Worm (Caenorhabditis elegans) whole organism, L2 larva: ENCODE data around the gene K06H7.7.

ENCODE experiments used
- C34F6.9 ChIP-seq: fragments of 150-350 bp; optimal IDR thresholded peaks from 2 replicates; lab custom pipeline; 2014; ENCODE audit warnings: missing biosample characterization, missing genetic modification characterization
- F13H6.1 ChIP-seq: sonication (generic microtip); optimal IDR thresholded peaks from 2 replicates; lab custom pipeline; 2016; ENCODE audit warnings: missing genetic modification characterization, missing compliant biosample characterization
- R02D3.7 ChIP-seq: fragments of 150-350 bp; optimal IDR thresholded peaks from 2 replicates; lab custom pipeline; 2014; ENCODE audit warnings: missing biosample characterization, missing genetic modification characterization
- Y55F3AM.14 ChIP-seq: fragments of 200-800 bp; sonication (Bioruptor generic); optimal IDR thresholded peaks from 2 replicates; lab custom pipeline; 2018; ENCODE audit warnings: mild to moderate bottlenecking, missing genetic modification characterization, missing compliant biosample characterization
- ZK546.5 ChIP-seq: sonication (generic microtip); optimal IDR thresholded peaks from 2 replicates; lab custom pipeline; 2017; ENCODE audit warnings: missing biosample characterization, missing genetic modification characterization
- alr-1 ChIP-seq: fragments of 150-350 bp; optimal IDR thresholded peaks from 2 replicates; lab custom pipeline; 2014; ENCODE audit warnings: missing biosample characterization, missing genetic modification characterization
- aly-2 ChIP-seq: fragments of 150-350 bp; optimal IDR thresholded peaks from 2 replicates; lab custom pipeline; 2014; ENCODE audit warnings: missing biosample characterization, missing genetic modification characterization
- ama-1 ChIP-seq: fragments of 150-350 bp; optimal IDR thresholded peaks from 2 replicates; lab custom pipeline; 2018; ENCODE audit warnings: inconsistent platforms
- blmp-1 ChIP-seq: sonication (generic microtip); optimal IDR thresholded peaks from 2 replicates; lab custom pipeline; 2017; ENCODE audit warnings: missing genetic modification characterization, mild to moderate bottlenecking, missing compliant biosample characterization, antibody characterized with exemption, moderate library complexity; ENCODE audit not compliant: insufficient read depth
- ceh-16 ChIP-seq: fragments of 150-350 bp; optimal IDR thresholded peaks from 2 replicates; lab custom pipeline; 2014; ENCODE audit warnings: missing biosample characterization, missing genetic modification characterization
- ceh-82 ChIP-seq: fragments of 150-350 bp; optimal IDR thresholded peaks from 2 replicates; lab custom pipeline; 2014; ENCODE audit warnings: missing biosample characterization, missing genetic modification characterization
- crh-2 ChIP-seq: sonication (generic microtip); optimal IDR thresholded peaks from 2 replicates; lab custom pipeline; 2017; ENCODE audit warnings: missing biosample characterization, missing genetic modification characterization
- dmd-4 ChIP-seq: sonication (generic microtip); optimal IDR thresholded peaks from 2 replicates; lab custom pipeline; 2017; ENCODE audit warnings: missing biosample characterization, missing genetic modification characterization
- egl-27 ChIP-seq: sonication (generic microtip); optimal IDR thresholded peaks from 3 replicates; lab custom pipeline; 2017; ENCODE audit warnings: missing biosample characterization, missing genetic modification reagents, missing genetic modification characterization
- elt-1 ChIP-seq: fragments of 150-350 bp; optimal IDR thresholded peaks from 2 replicates; lab custom pipeline; 2014; ENCODE audit warnings: missing biosample characterization, missing genetic modification characterization
- elt-3 ChIP-seq: sonication (generic microtip); optimal IDR thresholded peaks from 2 replicates; lab custom pipeline; 2017; ENCODE audit warnings: missing biosample characterization, missing genetic modification characterization
- fos-1 ChIP-seq: fragments of 150-350 bp; optimal IDR thresholded peaks from 2 replicates; lab custom pipeline; 2014; ENCODE audit warnings: missing biosample characterization, missing genetic modification characterization
- gmeb-1 ChIP-seq: fragments of 150-350 bp; optimal IDR thresholded peaks from 2 replicates; lab custom pipeline; 2014; ENCODE audit warnings: missing biosample characterization, missing genetic modification characterization
- lin-11 ChIP-seq: fragments of 150-350 bp; sonication (generic microtip); optimal IDR thresholded peaks from 2 replicates; lab custom pipeline; 2014; ENCODE audit warnings: missing biosample characterization, missing genetic modification characterization, inconsistent platforms, mixed read lengths
- lin-13 ChIP-seq: fragments of 150-350 bp; optimal IDR thresholded peaks from 2 replicates; lab custom pipeline; 2014; ENCODE audit warnings: missing biosample characterization, missing genetic modification reagents, missing genetic modification characterization
- lin-39 ChIP-seq: fragments of 150-350 bp; optimal IDR thresholded peaks from 2 replicates; lab custom pipeline; 2014; ENCODE audit warnings: missing biosample characterization, missing genetic modification reagents, missing genetic modification characterization
- lsy-2 ChIP-seq, 2 experiments: fragments of 150-350 bp in 1 of 2; sonication (generic microtip) in 1 of 2; optimal IDR thresholded peaks; 2 replicates each; lab custom pipeline; 2014 to 2017; ENCODE audit warnings: missing biosample characterization in 2 of 2, missing genetic modification characterization in 2 of 2
- mab-5 ChIP-seq: fragments of 150-350 bp; optimal IDR thresholded peaks from 2 replicates; lab custom pipeline; 2014; ENCODE audit warnings: missing biosample characterization, missing genetic modification characterization
- mbf-1 ChIP-seq: sonication (generic microtip); optimal IDR thresholded peaks from 2 replicates; lab custom pipeline; 2017; ENCODE audit warnings: missing biosample characterization, missing genetic modification characterization
- mdl-1 ChIP-seq, 2 experiments: fragments of 150-350 bp in 1 of 2; sonication (generic microtip) in 1 of 2; optimal IDR thresholded peaks; 2 replicates each; lab custom pipeline; 2017; ENCODE audit warnings: missing biosample characterization in 2 of 2, missing genetic modification characterization in 2 of 2
- nhr-10 ChIP-seq: sonication (generic microtip); optimal IDR thresholded peaks from 2 replicates; lab custom pipeline; 2017; ENCODE audit warnings: missing biosample characterization, missing genetic modification characterization
- nhr-11 ChIP-seq: fragments of 150-350 bp; optimal IDR thresholded peaks from 2 replicates; lab custom pipeline; 2014; ENCODE audit warnings: missing biosample characterization, missing genetic modification characterization
- nhr-12 ChIP-seq: fragments of 150-350 bp; optimal IDR thresholded peaks from 2 replicates; lab custom pipeline; 2014; ENCODE audit warnings: missing biosample characterization, missing genetic modification characterization
- nhr-129 ChIP-seq: fragments of 150-350 bp; optimal IDR thresholded peaks from 2 replicates; lab custom pipeline; 2014; ENCODE audit warnings: missing biosample characterization, missing genetic modification characterization
- nhr-21 ChIP-seq: fragments of 150-350 bp; optimal IDR thresholded peaks from 2 replicates; lab custom pipeline; 2014; ENCODE audit warnings: missing biosample characterization, missing genetic modification characterization
- nhr-23 ChIP-seq: fragments of 150-350 bp; optimal IDR thresholded peaks from 2 replicates; lab custom pipeline; 2014; ENCODE audit warnings: missing biosample characterization, missing genetic modification reagents, missing genetic modification characterization
- nhr-237 ChIP-seq: fragments of 150-350 bp; optimal IDR thresholded peaks from 2 replicates; lab custom pipeline; 2014; ENCODE audit warnings: missing biosample characterization, missing genetic modification characterization
- nhr-25 ChIP-seq: fragments of 150-350 bp; sonication (generic microtip); optimal IDR thresholded peaks from 3 replicates; lab custom pipeline; 2014; ENCODE audit warnings: missing biosample characterization, missing genetic modification characterization
- nhr-6 ChIP-seq: fragments of 150-350 bp; optimal IDR thresholded peaks from 2 replicates; lab custom pipeline; 2014; ENCODE audit warnings: missing biosample characterization, missing genetic modification characterization
- nhr-77 ChIP-seq: fragments of 150-350 bp; optimal IDR thresholded peaks from 2 replicates; lab custom pipeline; 2014; ENCODE audit warnings: missing biosample characterization, missing genetic modification characterization
- peb-1 ChIP-seq: fragments of 150-350 bp; optimal IDR thresholded peaks from 2 replicates; lab custom pipeline; 2014; ENCODE audit warnings: missing biosample characterization, missing genetic modification characterization
- sem-4 ChIP-seq: fragments of 150-350 bp; optimal IDR thresholded peaks from 2 replicates; lab custom pipeline; 2014; ENCODE audit warnings: missing biosample characterization, missing genetic modification reagents, missing genetic modification characterization
- skn-1 ChIP-seq: sonication (generic microtip); optimal IDR thresholded peaks from 2 replicates; lab custom pipeline; 2017; ENCODE audit warnings: missing biosample characterization, missing genetic modification characterization
- sma-3 ChIP-seq: sonication (generic microtip); optimal IDR thresholded peaks from 2 replicates; lab custom pipeline; 2016; ENCODE audit warnings: missing genetic modification reagents, missing genetic modification characterization, missing compliant biosample characterization
- sma-9 ChIP-seq, 2 experiments: fragments of 150-350 bp in 1 of 2; sonication (generic microtip) in 1 of 2; optimal IDR thresholded peaks; 2 replicates each; lab custom pipeline; 2014 to 2016; ENCODE audit warnings: missing genetic modification characterization in 2 of 2, mild to moderate bottlenecking in 1 of 2, missing biosample characterization in 1 of 2, missing compliant biosample characterization in 1 of 2, missing genetic modification reagents in 1 of 2, moderate library complexity in 1 of 2
- snpc-4 ChIP-seq: fragments of 150-350 bp; optimal IDR thresholded peaks from 2 replicates; lab custom pipeline; 2014; ENCODE audit warnings: missing biosample characterization, missing genetic modification characterization
- unc-39 ChIP-seq: fragments of 150-350 bp; optimal IDR thresholded peaks from 2 replicates; lab custom pipeline; 2014; ENCODE audit warnings: missing biosample characterization, missing genetic modification characterization
- unc-55 ChIP-seq: fragments of 150-350 bp; sonication (generic microtip); optimal IDR thresholded peaks from 3 replicates; lab custom pipeline; 2014; ENCODE audit warnings: missing biosample characterization, missing genetic modification reagents, missing genetic modification characterization
- unc-62 ChIP-seq: fragments of 150-350 bp; optimal IDR thresholded peaks from 2 replicates; lab custom pipeline; 2014; ENCODE audit warnings: missing biosample characterization, missing genetic modification reagents, missing genetic modification characterization
- zag-1 ChIP-seq: fragments of 150-350 bp; optimal IDR thresholded peaks from 2 replicates; lab custom pipeline; 2014; ENCODE audit warnings: missing biosample characterization, missing genetic modification characterization
- ztf-1 ChIP-seq: fragments of 200-800 bp; sonication (Bioruptor generic); conservative IDR thresholded peaks from 2 replicates; pipeline ENCODE4 v1.3.6; 2022; ENCODE audit warnings: missing genetic modification characterization, missing compliant biosample characterization
- ztf-11 ChIP-seq: sonication (generic microtip); optimal IDR thresholded peaks from 2 replicates; lab custom pipeline; 2017; ENCODE audit warnings: missing biosample characterization, missing genetic modification characterization
- ztf-4 ChIP-seq: fragments of 150-350 bp; optimal IDR thresholded peaks from 2 replicates; lab custom pipeline; 2014; ENCODE audit warnings: missing biosample characterization, missing genetic modification characterization

The K06H7.7 gene

DNA sequence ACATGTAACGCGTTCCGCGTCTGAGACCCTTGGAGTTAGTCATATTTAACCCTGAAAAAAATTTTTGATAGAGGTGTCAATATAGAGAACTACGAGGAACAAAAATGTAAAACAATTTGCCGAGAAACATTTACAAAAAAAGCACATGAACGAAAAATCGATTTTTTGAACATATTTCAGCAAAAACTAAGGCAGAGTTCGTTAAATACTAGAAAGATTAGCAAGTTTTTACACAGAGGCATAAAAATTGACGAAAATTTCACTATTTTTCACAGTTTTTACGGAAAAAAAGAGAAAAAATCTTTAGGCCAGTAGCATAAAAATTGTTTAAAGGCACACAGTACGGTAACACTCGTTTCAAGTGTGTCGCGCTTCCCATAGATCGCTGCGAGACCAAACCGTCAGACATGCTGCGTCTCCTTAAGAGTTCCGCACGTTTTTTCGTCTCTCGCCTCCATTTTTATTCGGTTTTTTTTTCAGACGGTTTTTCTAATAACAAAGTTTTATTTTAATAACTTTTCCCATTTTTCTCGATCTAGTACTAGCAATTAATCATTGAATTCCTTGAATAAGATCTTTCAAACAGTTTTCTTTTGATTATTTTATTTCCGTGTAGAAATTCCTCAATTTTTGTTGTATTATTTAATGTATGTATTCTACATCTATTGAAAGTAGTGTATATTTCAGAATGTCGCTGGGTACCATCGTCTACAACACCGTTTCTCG is 45.1 kb upstream of the K06H7.7 start, which contains the start of the genes rpl-21 and C14B9.10:
Gene rpl-21, minus strand, starts transcription at position 51 of the 726 bp plus-strand sequence.
Gene C14B9.10, plus strand, starts transcription at position 676 of the 726 bp plus-strand sequence.
- TF ChIP-seq sma-3 (GFP tag; lab: Kevin White, UChicago) (peak; percentile 76), skn-1 (tag; lab: Kevin White, UChicago) (no peak), aly-2 (tag; lab: Kevin White, UChicago) (no peak), unc-62 (GFP tag; lab: Kevin White, UChicago) (no peak), unc-55 (GFP tag; lab: Kevin White, UChicago) (peak; percentile 98), R02D3.7 (peak; percentile 3), blmp-1 (tag; lab: Kevin White, UChicago) (peak; percentile 32), nhr-23 (tag; lab: Kevin White, UChicago) (no peak), lin-39 (no peak), dmd-4 (tag; lab: Kevin White, UChicago) (no peak), ceh-82 (tag; lab: Kevin White, UChicago) (peak; percentile 49), fos-1 (peak; percentile 61), elt-3 (no peak), nhr-25 (tag; lab: Kevin White, UChicago) (peak; percentile 85), ceh-16 (tag; lab: Kevin White, UChicago) (peak; percentile 19), nhr-12 (tag; lab: Kevin White, UChicago) (no peak), nhr-11 (tag; lab: Kevin White, UChicago) (no peak), mbf-1 (tag; lab: Kevin White, UChicago) (no peak), ama-1 (lab: Kevin White, UChicago) (peak; percentile 45), nhr-129 (tag; lab: Kevin White, UChicago) (peak; percentile 86), ztf-1 (GFP tag; lab: Robert Waterston, UW) (no peak), sma-9 (GFP tag; optimal IDR thresholded peaks at IDR 0.05; lab: Kevin White, UChicago) (peak; percentile 88), sma-9 (tag; optimal IDR thresholded peaks at IDR 0.05; lab: Kevin White, UChicago) (no peak), egl-27 (tag; lab: Kevin White, UChicago) (no peak), gmeb-1 (peak; percentile 82), lin-13 (GFP tag; lab: Kevin White, UChicago) (peak; percentile 80), ztf-4 (peak; percentile 61), nhr-237 (tag; lab: Kevin White, UChicago) (no peak), zag-1 (tag; lab: Kevin White, UChicago) (no peak), F13H6.1 (peak; percentile 71), unc-39 (tag; lab: Kevin White, UChicago) (no peak), ztf-11 (tag; lab: Kevin White, UChicago) (no peak), C34F6.9 (tag; lab: Kevin White, UChicago) (peak; percentile 89), snpc-4 (peak; percentile 49), crh-2 (tag; lab: Kevin White, UChicago) (peak; percentile 88), lsy-2 (tag; optimal IDR thresholded peaks at IDR 0.05; lab: Kevin White, UChicago) (peak; percentile 96 to 99), nhr-77 (no peak), mdl-1 (tag; optimal IDR thresholded peaks at IDR 0.05; lab: Kevin White, UChicago) (peak; percentile 31 to 39), nhr-6 (tag; lab: Kevin White, UChicago) (no peak), nhr-21 (tag; lab: Kevin White, UChicago) (peak; percentile 76), mab-5 (peak; percentile 28), sem-4 (tag; lab: Kevin White, UChicago) (peak; percentile 80), alr-1 (no peak), lin-11 (tag; lab: Kevin White, UChicago) (peak; percentile 60), Y55F3AM.14 (GFP tag; lab: Kevin White, UChicago) (no peak), nhr-10 (no peak), ZK546.5 (peak; percentile 63), peb-1 (tag; lab: Kevin White, UChicago) (no peak), elt-1 (tag; lab: Kevin White, UChicago) (no peak)
